Worm (Caenorhabditis elegans) whole organism, L1 larva: ENCODE results near the gene T26H5.11.

Source experiments
- C34B4.2 ChIP-seq: sonication (generic microtip); optimal IDR thresholded peaks from 2 replicates; lab custom pipeline; 2017; ENCODE audit warnings: mild to moderate bottlenecking, missing genetic modification characterization, missing compliant biosample characterization
- Y116A8C.19 ChIP-seq: sonication (generic microtip); optimal IDR thresholded peaks from 2 replicates; lab custom pipeline; 2016; ENCODE audit warnings: missing compliant biosample characterization, missing genetic modification characterization, borderline replicate concordance
- alr-1 ChIP-seq: fragments of 200-800 bp; sonication (Bioruptor generic); optimal IDR thresholded peaks from 2 replicates; lab custom pipeline; 2018; ENCODE audit warnings: borderline replicate concordance, mild to moderate bottlenecking, missing genetic modification characterization, missing compliant biosample characterization
- blmp-1 ChIP-seq: fragments of 150-350 bp; optimal IDR thresholded peaks from 2 replicates; lab custom pipeline; 2014; ENCODE audit warnings: missing biosample characterization, missing genetic modification characterization
- ceh-63 ChIP-seq: fragments of 200-800 bp; sonication (Bioruptor generic); optimal IDR thresholded peaks from 2 replicates; lab custom pipeline; 2018; ENCODE audit warnings: mild to moderate bottlenecking, missing genetic modification characterization, missing compliant biosample characterization
- ceh-82 ChIP-seq, 3 experiments: fragments of 150-350 bp in 1 of 3; sonication (generic microtip) in 2 of 3; optimal IDR thresholded peaks; 2 replicates each; lab custom pipeline; 2014 to 2017; ENCODE audit warnings: missing biosample characterization in 3 of 3, missing genetic modification characterization in 3 of 3
- dpl-1 ChIP-seq, 3 experiments: fragments of 150-350 bp in 2 of 3; sonication (generic microtip) in 1 of 3; optimal IDR thresholded peaks; 2 replicates each; lab custom pipeline; 2014 to 2017; ENCODE audit warnings: missing biosample characterization in 3 of 3, missing genetic modification characterization in 3 of 3, missing genetic modification reagents in 3 of 3
- dsc-1 ChIP-seq: sonication (generic microtip); optimal IDR thresholded peaks from 2 replicates; lab custom pipeline; 2016; ENCODE audit warnings: mild to moderate bottlenecking, missing genetic modification characterization, missing compliant biosample characterization
- egl-27 ChIP-seq, 2 experiments: fragments of 150-350 bp in 1 of 2; sonication (generic microtip); optimal IDR thresholded peaks; 3 replicates each; lab custom pipeline; 2017 to 2018; ENCODE audit warnings: missing biosample characterization in 2 of 2, missing genetic modification characterization in 2 of 2, missing genetic modification reagents in 2 of 2
- elt-2 ChIP-seq: sonication (generic microtip); optimal IDR thresholded peaks from 2 replicates; lab custom pipeline; 2016; ENCODE audit warnings: missing genetic modification characterization, mild to moderate bottlenecking, inconsistent platforms, missing compliant biosample characterization, missing genetic modification reagents
- fkh-10 ChIP-seq: sonication (generic microtip); optimal IDR thresholded peaks from 2 replicates; lab custom pipeline; 2017; ENCODE audit warnings: missing biosample characterization, missing genetic modification reagents, missing genetic modification characterization
- fkh-8 ChIP-seq: sonication (generic microtip); optimal IDR thresholded peaks from 2 replicates; lab custom pipeline; 2016; ENCODE audit warnings: mild to moderate bottlenecking, missing genetic modification characterization, missing compliant biosample characterization
- fos-1 ChIP-seq: fragments of 150-350 bp; optimal IDR thresholded peaks from 2 replicates; lab custom pipeline; 2014; ENCODE audit warnings: missing biosample characterization, missing genetic modification characterization
- grh-1 ChIP-seq: fragments of 200-800 bp; sonication (Bioruptor generic); IDR thresholded peaks from 2 replicates; pipeline ENCODE4 v1.3.6; 2022; ENCODE audit warnings: missing genetic modification reagents, missing genetic modification characterization, missing compliant biosample characterization
- hlh-4 ChIP-seq: sonication (generic microtip); optimal IDR thresholded peaks from 2 replicates; lab custom pipeline; 2016; ENCODE audit warnings: mild to moderate bottlenecking, missing genetic modification characterization, missing compliant biosample characterization
- hpl-2 ChIP-seq: fragments of 150-350 bp; optimal IDR thresholded peaks from 2 replicates; lab custom pipeline; 2014; ENCODE audit warnings: missing biosample characterization, missing genetic modification reagents, missing genetic modification characterization
- irx-1 ChIP-seq: sonication (generic microtip); optimal IDR thresholded peaks from 2 replicates; lab custom pipeline; 2016; ENCODE audit warnings: missing genetic modification characterization, missing compliant biosample characterization
- isw-1 ChIP-seq: fragments of 200-800 bp; sonication (Bioruptor generic); IDR thresholded peaks from 2 replicates; pipeline ENCODE4 v1.3.6; 2022; ENCODE audit warnings: missing genetic modification characterization, missing compliant biosample characterization
- jun-1 ChIP-seq: fragments of 150-350 bp; optimal IDR thresholded peaks from 2 replicates; lab custom pipeline; 2014; ENCODE audit warnings: missing biosample characterization, missing genetic modification reagents, missing genetic modification characterization
- lin-13 ChIP-seq: fragments of 150-350 bp; optimal IDR thresholded peaks from 2 replicates; lab custom pipeline; 2014; ENCODE audit warnings: missing biosample characterization, missing genetic modification reagents, missing genetic modification characterization
- lin-14 ChIP-seq: fragments of 200-800 bp; sonication (Bioruptor generic); optimal IDR thresholded peaks from 2 replicates; lab custom pipeline; 2018; ENCODE audit warnings: mild to moderate bottlenecking, missing genetic modification characterization, moderate library complexity, missing compliant biosample characterization
- lin-15B ChIP-seq: fragments of 150-350 bp; sonication (generic microtip); optimal IDR thresholded peaks from 3 replicates; lab custom pipeline; 2014; ENCODE audit warnings: missing biosample characterization, missing genetic modification characterization
- lin-35 ChIP-seq, 2 experiments: fragments of 150-350 bp; optimal IDR thresholded peaks; 2 replicates each; lab custom pipeline; 2014; ENCODE audit warnings: missing biosample characterization in 2 of 2, missing genetic modification characterization in 2 of 2, missing genetic modification reagents in 2 of 2
- lir-3 ChIP-seq: sonication (generic microtip); optimal IDR thresholded peaks from 2 replicates; lab custom pipeline; 2016; ENCODE audit warnings: mild to moderate bottlenecking, missing genetic modification characterization, moderate library complexity, missing compliant biosample characterization; ENCODE audit not compliant: poor library complexity
- mab-9 ChIP-seq: fragments of 200-800 bp; sonication (Bioruptor generic); IDR thresholded peaks from 2 replicates; pipeline ENCODE4 v1.3.6; 2022; ENCODE audit warnings: missing genetic modification reagents, missing genetic modification characterization, missing compliant biosample characterization
- mef-2 ChIP-seq: fragments of 150-350 bp; optimal IDR thresholded peaks from 2 replicates; lab custom pipeline; 2014; ENCODE audit warnings: missing biosample characterization, missing genetic modification characterization
- nhr-12 ChIP-seq: sonication (generic microtip); optimal IDR thresholded peaks from 2 replicates; lab custom pipeline; 2017; ENCODE audit warnings: missing biosample characterization, missing genetic modification characterization
- nhr-90 ChIP-seq: sonication (generic microtip); optimal IDR thresholded peaks from 2 replicates; lab custom pipeline; 2016; ENCODE audit warnings: mild to moderate bottlenecking, missing genetic modification characterization, missing compliant biosample characterization; ENCODE audit not compliant: poor library complexity
- rnt-1 ChIP-seq: sonication (generic microtip); optimal IDR thresholded peaks from 2 replicates; lab custom pipeline; 2016; ENCODE audit warnings: mild to moderate bottlenecking, missing genetic modification characterization, moderate library complexity, missing compliant biosample characterization
- sox-4 ChIP-seq: sonication (generic microtip); optimal IDR thresholded peaks from 2 replicates; lab custom pipeline; 2016; ENCODE audit warnings: missing genetic modification characterization, missing compliant biosample characterization
- sptf-1 ChIP-seq: fragments of 150-350 bp; optimal IDR thresholded peaks from 2 replicates; lab custom pipeline; 2014; ENCODE audit warnings: missing biosample characterization, missing genetic modification characterization
- tbx-2 ChIP-seq: sonication (generic microtip); optimal IDR thresholded peaks from 2 replicates; lab custom pipeline; 2016; ENCODE audit warnings: missing genetic modification characterization, missing compliant biosample characterization
- unc-130 ChIP-seq: fragments of 150-350 bp; optimal IDR thresholded peaks from 2 replicates; lab custom pipeline; 2017; ENCODE audit warnings: missing biosample characterization, missing genetic modification characterization, inconsistent platforms
- unc-30 ChIP-seq: sonication (generic microtip); optimal IDR thresholded peaks from 2 replicates; lab custom pipeline; 2017; ENCODE audit warnings: missing biosample characterization, missing genetic modification characterization
- unc-62 ChIP-seq: fragments of 150-350 bp; optimal IDR thresholded peaks from 2 replicates; lab custom pipeline; 2014; ENCODE audit warnings: missing biosample characterization, missing genetic modification reagents, missing genetic modification characterization
- unc-86 ChIP-seq: sonication (generic microtip); optimal IDR thresholded peaks from 2 replicates; lab custom pipeline; 2016; ENCODE audit warnings: missing genetic modification characterization, missing compliant biosample characterization
- zag-1 ChIP-seq: fragments of 150-350 bp; optimal IDR thresholded peaks from 2 replicates; lab custom pipeline; 2014; ENCODE audit warnings: missing biosample characterization, missing genetic modification characterization
- zip-4 ChIP-seq: fragments of 200-800 bp; sonication (Bioruptor generic); optimal IDR thresholded peaks from 2 replicates; lab custom pipeline; 2018; ENCODE audit warnings: mild to moderate bottlenecking, missing genetic modification characterization, moderate library complexity, missing compliant biosample characterization
- ztf-4 ChIP-seq: fragments of 150-350 bp; optimal IDR thresholded peaks from 2 replicates; lab custom pipeline; 2014; ENCODE audit warnings: missing biosample characterization, missing genetic modification characterization

Gene T26H5.11

ce11 chrV:15415951-15416350, 28.1 kb downstream of the T26H5.11 start, which contains the start of gene srh-265:
Gene srh-265, plus strand, starts transcription at chrV:15416251.
- TF ChIP-seq lin-35 (GFP tag; optimal IDR thresholded peaks at IDR 0.05; lab: Kevin White, UChicago) (no peak), unc-86 (tag; lab: Kevin White, UChicago) (no peak), hlh-4 (tag; lab: Kevin White, UChicago) (no peak), lin-15B (tag; lab: Kevin White, UChicago) (no peak), ztf-4 (tag; lab: Kevin White, UChicago) (no peak), jun-1 (tag; lab: Kevin White, UChicago) (no peak), zip-4 (GFP tag; lab: Kevin White, UChicago) (no peak), dsc-1 (tag; lab: Kevin White, UChicago) (no peak), lin-14 (GFP tag; lab: Kevin White, UChicago) (no peak), fos-1 (tag; lab: Kevin White, UChicago) (no peak), lin-13 (no peak), mab-9 (GFP tag; lab: Robert Waterston, UW) (no peak), C34B4.2 (tag; lab: Kevin White, UChicago) (no peak), nhr-90 (tag; lab: Kevin White, UChicago) (no peak), elt-2 (tag; lab: Kevin White, UChicago) (no peak), hpl-2 (GFP tag; lab: Kevin White, UChicago) (no peak), isw-1 (no peak), rnt-1 (tag; lab: Kevin White, UChicago) (no peak), egl-27 (tag; optimal IDR thresholded peaks at IDR 0.05; lab: Kevin White, UChicago) (no peak), lir-3 (no peak)

- no peak for TF ChIP-seq sptf-1 (tag; lab: Kevin White, UChicago)
- TF ChIP-seq unc-86 (tag; lab: Kevin White, UChicago): no peak
- TF ChIP-seq alr-1: no peak
- no peak for TF ChIP-seq unc-30
- TF ChIP-seq zag-1: no peak
- TF ChIP-seq Y116A8C.19 (tag; lab: Kevin White, UChicago): no peak
- TF ChIP-seq unc-130 (tag; lab: Kevin White, UChicago): no peak
- TF ChIP-seq elt-2 (tag; lab: Kevin White, UChicago): no peak
- TF ChIP-seq fkh-8 (tag; lab: Kevin White, UChicago): no peak
- no peak for TF ChIP-seq lir-3
- TF ChIP-seq tbx-2 (tag; lab: Kevin White, UChicago): no peak
- TF ChIP-seq irx-1 (tag; lab: Kevin White, UChicago): no peak
- TF ChIP-seq grh-1: no peak
- TF ChIP-seq ztf-4 (tag; lab: Kevin White, UChicago): no peak
- TF ChIP-seq sox-4: no peak
- no peak for TF ChIP-seq fos-1 (tag; lab: Kevin White, UChicago)
- no peak for TF ChIP-seq ceh-82 (tag; optimal IDR thresholded peaks at IDR 0.05; lab: Kevin White, UChicago)
- TF ChIP-seq egl-27 (tag; optimal IDR thresholded peaks at IDR 0.05; lab: Kevin White, UChicago): no peak
- TF ChIP-seq ceh-63 (GFP tag; lab: Kevin White, UChicago): no peak
Measured at ce11 chrV:15413847-15414246, 30.2 kb downstream of the T26H5.11 start, which contains the start of gene srh-264. Gene srh-264, plus strand, starts transcription at chrV:15414147.

ce11 chrV:15412625-15413024, 31.5 kb downstream of the T26H5.11 start, which contains the start of gene srbc-63:
Gene srbc-63, minus strand, starts transcription at chrV:15412725.
- TF ChIP-seq fkh-10 (GFP tag; lab: Kevin White, UChicago) (no peak), nhr-90 (tag; lab: Kevin White, UChicago) (no peak), nhr-12 (no peak), ceh-82 (tag; optimal IDR thresholded peaks at IDR 0.05; lab: Kevin White, UChicago) (no peak), blmp-1 (tag; lab: Kevin White, UChicago) (no peak), lir-3 (no peak), unc-62 (GFP tag; lab: Kevin White, UChicago) (no peak), unc-130 (tag; lab: Kevin White, UChicago) (no peak), dpl-1 (GFP tag; optimal IDR thresholded peaks at IDR 0.05; lab: Kevin White, UChicago) (no peak), egl-27 (tag; optimal IDR thresholded peaks at IDR 0.05; lab: Kevin White, UChicago) (no peak), mef-2 (tag; lab: Kevin White, UChicago) (no peak)
